Worm (Caenorhabditis elegans): ENCODE results near the gene Y105C5A.1272.
"Not testable (repeated sequence)": the region's sequence is repeated elsewhere in the genome, so short reads cannot be mapped to it uniquely, and the experiment has no call there.

Gene Y105C5A.1272

DNA sequence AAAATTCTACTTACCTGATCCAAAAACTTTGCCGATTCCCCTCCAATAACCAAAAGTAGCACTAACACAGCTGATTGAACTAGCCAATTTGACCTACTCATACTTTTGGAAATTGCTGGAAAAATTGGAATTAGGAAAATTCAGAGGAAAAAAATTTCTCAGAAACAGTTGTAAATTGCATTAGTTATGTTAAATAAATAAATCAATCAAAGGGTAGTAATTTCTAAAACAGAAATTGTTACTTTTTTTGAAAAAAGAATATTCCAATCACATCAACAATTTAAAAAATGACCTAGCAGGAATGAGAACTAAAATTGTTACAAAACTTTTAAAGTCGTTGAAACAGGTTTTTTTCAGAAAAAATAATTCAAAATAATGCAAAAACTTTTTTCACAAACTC lies 29.8 kb upstream of the Y105C5A.1272 start, which contains the start of gene Y105C5A.8:
Gene Y105C5A.8 (minus strand): TSS at position 101 of the 400 bp plus-strand sequence.
- TF ChIP-seq skn-1 (tag; optimal IDR thresholded peaks at IDR 0.05) (no peak), pqm-1 (tag; optimal IDR thresholded peaks at IDR 0.05) (no peak), ceh-63 (GFP tag; optimal IDR thresholded peaks at IDR 0.05) (no peak), fos-1 (tag; optimal IDR thresholded peaks at IDR 0.05) (no peak), ama-1 (optimal IDR thresholded peaks at IDR 0.05) (no peak)

DNA sequence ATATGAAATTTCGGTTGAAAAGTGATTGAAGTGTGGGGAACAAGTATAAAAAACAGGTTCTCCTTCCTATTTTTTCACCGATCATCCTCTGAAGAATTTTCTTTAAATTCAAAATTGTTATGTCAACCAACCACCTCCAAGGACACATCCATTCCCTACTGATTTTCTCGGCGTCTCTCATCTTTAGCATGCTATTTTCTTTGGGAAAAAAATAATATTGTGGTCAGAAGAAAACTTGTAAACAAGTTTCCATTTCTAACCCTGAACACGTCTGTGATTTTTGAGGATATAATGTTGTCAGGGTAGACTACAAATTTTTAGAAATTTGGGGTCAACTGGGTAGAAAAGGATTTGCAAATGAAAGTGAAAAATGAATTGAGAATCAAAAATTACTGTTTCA lies 29.1 kb upstream of the Y105C5A.1272 start:
- TF ChIP-seq nhr-85 (tag) (peak; percentile 87), blmp-1 (tag; optimal IDR thresholded peaks at IDR 0.05) (peak; percentile 34), nhr-20 (tag; optimal IDR thresholded peaks at IDR 0.05) (peak; percentile 50), ceh-90 (tag; optimal IDR thresholded peaks at IDR 0.05) (no peak), lsy-2 (tag; optimal IDR thresholded peaks at IDR 0.05) (peak in 1 of 2 experiments; percentile 28), mep-1 (tag; optimal IDR thresholded peaks at IDR 0.05) (peak; percentile 13), F16B12.6 (tag; optimal IDR thresholded peaks at IDR 0.05) (no peak), elt-3 (tag; optimal IDR thresholded peaks at IDR 0.05) (peak in 1 of 6 experiments; percentile 36)

ce11 chrIV:15631217-15631616 lies 15.6 kb upstream of the Y105C5A.1272 start, which contains the start of gene Y105C5A.9:
Y105C5A.9 (plus strand) TSS chrIV:15631517.
- TF ChIP-seq skn-1 (tag; optimal IDR thresholded peaks at IDR 0.05) (no peak), lin-15B (tag; optimal IDR thresholded peaks at IDR 0.05) (no peak), nhr-84 (tag; optimal IDR thresholded peaks at IDR 0.05) (no peak), sptf-1 (tag; optimal IDR thresholded peaks at IDR 0.05) (no peak), nhr-71 (tag; optimal IDR thresholded peaks at IDR 0.05) (no peak), egl-13 (tag; optimal IDR thresholded peaks at IDR 0.05) (no peak)

ce11 chrIV:15634240-15634789 lies 12.5 kb upstream of the Y105C5A.1272 start, which contains the start of gene Y105C5A.1274:
Y105C5A.1274 (plus strand) TSS chrIV:15634739.
- TF ChIP-seq lsy-2 (tag; optimal IDR thresholded peaks at IDR 0.05), result peak in 1 of 2 experiments; percentile 33

ce11 chrIV:15635462-15635861 lies 11.3 kb upstream of the Y105C5A.1272 start, which contains the start of gene Y105C5A.10:
Y105C5A.10 (plus strand) TSS chrIV:15635762.
- TF ChIP-seq snu-23 (GFP tag; optimal IDR thresholded peaks at IDR 0.05); vab-15 (tag; optimal IDR thresholded peaks at IDR 0.05); ces-1 (GFP tag; optimal IDR thresholded peaks at IDR 0.05): not testable (repeated sequence)

- TF ChIP-seq nhr-47 (tag; optimal IDR thresholded peaks at IDR 0.05) (no peak), swsn-7 (tag; optimal IDR thresholded peaks at IDR 0.05) (no peak), fkh-8 (tag; optimal IDR thresholded peaks at IDR 0.05) (no peak), efl-3 (GFP tag; optimal IDR thresholded peaks at IDR 0.05) (no peak), blmp-1 (tag; optimal IDR thresholded peaks at IDR 0.05) (no peak), ceh-63 (GFP tag; optimal IDR thresholded peaks at IDR 0.05) (no peak), C34B4.2 (tag; optimal IDR thresholded peaks at IDR 0.05) (no peak), nhr-85 (tag) (no peak)
Measured at ce11 chrIV:15639223-15639622, 7.6 kb upstream of the Y105C5A.1272 start.

DNA sequence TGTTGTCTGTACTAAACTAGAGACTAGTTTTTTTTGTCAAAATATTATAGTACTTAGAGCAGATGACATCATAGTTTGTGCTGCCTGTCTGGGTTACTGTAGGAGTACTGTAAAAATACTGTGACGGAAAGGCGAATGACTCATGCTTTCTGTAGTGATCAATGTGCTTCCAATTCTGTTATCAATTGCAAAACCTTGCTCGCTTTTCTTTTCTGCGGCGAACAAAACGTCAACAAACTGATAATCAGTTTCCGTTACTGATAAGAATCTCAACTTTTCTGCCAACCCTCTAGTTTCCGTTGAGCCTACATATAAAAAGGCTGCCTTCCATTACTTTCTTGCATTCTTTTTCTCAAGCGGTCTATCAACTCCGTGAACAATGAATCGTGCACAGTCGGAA lies 5.9 kb upstream of the Y105C5A.1272 start, which contains the start of gene Y105C5A.13:
Gene Y105C5A.13 (plus strand): TSS at position 380 of the 400 bp plus-strand sequence.
- TF ChIP-seq lin-35 (GFP tag; optimal IDR thresholded peaks at IDR 0.05), result peak in 1 of 2 experiments; percentile 17
- TF ChIP-seq vab-15 (tag; optimal IDR thresholded peaks at IDR 0.05), result no peak
- peak; percentile 84 for TF ChIP-seq elt-2 (tag; optimal IDR thresholded peaks at IDR 0.05)
- TF ChIP-seq lsy-2 (tag; optimal IDR thresholded peaks at IDR 0.05), result peak in 1 of 2 experiments; percentile 3
- no peak for TF ChIP-seq efl-1 (optimal IDR thresholded peaks at IDR 0.05)
- peak in 1 of 2 experiments; percentile 34 for TF ChIP-seq efl-1 (GFP tag; optimal IDR thresholded peaks at IDR 0.05 in 1 of 2)
- TF ChIP-seq nhr-76 (tag; optimal IDR thresholded peaks at IDR 0.05), result no peak
- no peak for TF ChIP-seq nhr-85 (tag)
- no peak for TF ChIP-seq hlh-4 (tag; optimal IDR thresholded peaks at IDR 0.05)
